Worm (Caenorhabditis elegans) whole organism, midembryonic: ENCODE data around the gene F22B8.3.

ENCODE experiments used
- flt-1 ChIP-seq: fragments of 200-800 bp; sonication (Bioruptor generic); IDR thresholded peaks from 2 replicates; pipeline ENCODE4 v1.3.6; 2022; ENCODE audit warnings: missing genetic modification characterization, missing compliant biosample characterization
- med-1 ChIP-seq: sonication (generic microtip); optimal IDR thresholded peaks from 2 replicates; lab custom pipeline; 2017; ENCODE audit warnings: missing genetic modification characterization, mild to moderate bottlenecking, missing compliant biosample characterization, antibody characterized with exemption, missing genetic modification reagents; ENCODE audit not compliant: insufficient read depth
- ref-1 ChIP-seq: fragments of 200-800 bp; sonication (Bioruptor generic); conservative IDR thresholded peaks from 2 replicates; pipeline ENCODE4 v1.3.6; 2022; ENCODE audit warnings: missing genetic modification reagents, missing genetic modification characterization, missing compliant biosample characterization

- TF ChIP-seq ref-1 (GFP tag; lab: Robert Waterston, UW) (no peak), med-1 (GFP tag; lab: Kevin White, UChicago) (no peak), flt-1 (GFP tag; lab: Robert Waterston, UW) (no peak)
Observed at ce11 chrV:16118601-16119000, 27.8 kb downstream of the F22B8.3 start, which contains the start of gene str-103.
